Fruit fly (Drosophila melanogaster): ENCODE results near the gene snz.

- TF ChIP-seq CG32264 (GFP tag; optimal IDR thresholded peaks at IDR 0.05) (no peak), Hr83 (GFP tag; optimal IDR thresholded peaks at IDR 0.05; ENCODE audit: poor library complexity, severe bottlenecking) (no peak), Mio (GFP tag; optimal IDR thresholded peaks at IDR 0.05) (no peak), h (GFP tag; optimal IDR thresholded peaks at IDR 0.05) (no peak), pan (optimal IDR thresholded peaks at IDR 0.05) (no peak), ey (GFP tag; optimal IDR thresholded peaks at IDR 0.05) (no peak), Myc (optimal IDR thresholded peaks at IDR 0.05) (no peak), tai (GFP tag; optimal IDR thresholded peaks at IDR 0.05) (no peak), lola (GFP tag; optimal IDR thresholded peaks at IDR 0.05) (no peak)
Measured at dm6 chrX:7959025-7959424, 47.1 kb downstream of the snz start.

Data from whole organism, wandering third instar larva.